Fruit fly (Drosophila melanogaster) whole organism, pupa: Measurements from ENCODE around the gene Atg12.

Experiments used
- CG32121 ChIP-seq: fragments of 200-800 bp; sonication (Bioruptor generic); IDR thresholded peaks from 2 replicates; pipeline ENCODE4 v1.3.6; 2022; ENCODE audit warnings: missing biosample characterization, missing genetic modification characterization
- EcR ChIP-seq: fragments of 200-800 bp; sonication (Bioruptor generic); optimal IDR thresholded peaks from 3 replicates; lab custom pipeline; 2019; ENCODE audit warnings: missing biosample characterization, missing genetic modification characterization, mild to moderate bottlenecking, moderate library complexity, missing genetic modification reagents

- no peak for TF ChIP-seq EcR (GFP tag; lab: Kevin White, UChicago)
- no peak for TF ChIP-seq CG32121 (GFP tag; lab: Robert Waterston, UW)
These were observed 18.1 kb upstream of the Atg12 start for dm6 chr3L:12118631-12119030.
